Worm (Caenorhabditis elegans) whole organism, young adult: ENCODE data around the gene wht-3.

Experiments used
- C17E4.6 ChIP-seq: fragments of 200-800 bp; sonication (Bioruptor generic); IDR thresholded peaks from 2 replicates; pipeline ENCODE4 v1.3.6; 2022; ENCODE audit warnings: missing genetic modification reagents, missing genetic modification characterization, missing compliant biosample characterization
- F33H1.4 ChIP-seq: fragments of 200-800 bp; sonication (Bioruptor generic); IDR thresholded peaks from 2 replicates; pipeline ENCODE4 v1.3.6; 2022; ENCODE audit warnings: missing genetic modification reagents, missing genetic modification characterization, missing compliant biosample characterization
- F37B4.10 ChIP-seq: fragments of 200-800 bp; sonication (Bioruptor generic); IDR thresholded peaks from 2 replicates; pipeline ENCODE4 v1.3.6; 2022; ENCODE audit warnings: missing genetic modification characterization, missing compliant biosample characterization
- F52B5.7 ChIP-seq: sonication (generic microtip); optimal IDR thresholded peaks from 2 replicates; lab custom pipeline; 2016; ENCODE audit warnings: mild to moderate bottlenecking, missing genetic modification characterization, missing compliant biosample characterization
- K12H6.12 ChIP-seq: fragments of 200-800 bp; sonication (Bioruptor generic); optimal IDR thresholded peaks from 2 replicates; lab custom pipeline; 2018; ENCODE audit warnings: mild to moderate bottlenecking, missing genetic modification characterization, missing compliant biosample characterization
- Y79H2A.3 ChIP-seq: fragments of 200-800 bp; sonication (Bioruptor generic); conservative IDR thresholded peaks from 2 replicates; pipeline ENCODE4 v1.3.6; 2022; ENCODE audit warnings: missing genetic modification reagents, missing genetic modification characterization, missing compliant biosample characterization
- ZK185.1 ChIP-seq: sonication (generic microtip); optimal IDR thresholded peaks from 2 replicates; lab custom pipeline; 2016; ENCODE audit warnings: mild to moderate bottlenecking, missing genetic modification characterization, missing compliant biosample characterization; ENCODE audit not compliant: poor library complexity, severe bottlenecking
- ama-1 ChIP-seq, 3 experiments: fragments of 150-350 bp in 1 of 3; sonication (generic microtip) in 2 of 3; optimal IDR thresholded peaks; 2 replicates each; lab custom pipeline; 2014 to 2018; ENCODE audit warnings: missing biosample characterization in 2 of 3, missing genetic modification characterization in 2 of 3, missing genetic modification reagents in 2 of 3
- aptf-3 ChIP-seq: fragments of 200-800 bp; sonication (Bioruptor generic); IDR thresholded peaks from 2 replicates; pipeline ENCODE4 v1.3.6; 2022; ENCODE audit warnings: missing genetic modification characterization, missing compliant biosample characterization
- bed-2 ChIP-seq: fragments of 200-800 bp; sonication (Bioruptor generic); IDR thresholded peaks from 2 replicates; pipeline ENCODE4 v1.3.6; 2022; ENCODE audit warnings: missing genetic modification reagents, missing genetic modification characterization, missing compliant biosample characterization
- cebp-1 ChIP-seq, 2 experiments: fragments of 200-800 bp in 1 of 2; sonication (Bioruptor generic) in 1 of 2; sonication (generic microtip) in 1 of 2; IDR thresholded peaks in 1 of 2; optimal IDR thresholded peaks in 1 of 2; 2 replicates each; pipeline versions ENCODE4 v1.3.6 to Lab custom; 2017 to 2022; ENCODE audit warnings: missing compliant biosample characterization in 2 of 2, missing genetic modification characterization in 2 of 2, mild to moderate bottlenecking in 1 of 2, missing genetic modification reagents in 1 of 2, moderate library complexity in 1 of 2
- egrh-3 ChIP-seq: fragments of 200-800 bp; sonication (Bioruptor generic); IDR thresholded peaks from 2 replicates; pipeline ENCODE4 v1.3.6; 2022; ENCODE audit warnings: missing genetic modification reagents, missing genetic modification characterization, missing compliant biosample characterization
- hsf-1 ChIP-seq: fragments of 200-800 bp; sonication (Bioruptor generic); IDR thresholded peaks from 2 replicates; pipeline ENCODE4 v1.3.6; 2022; ENCODE audit warnings: missing genetic modification reagents, missing genetic modification characterization, missing compliant biosample characterization
- lin-54 ChIP-seq: fragments of 200-800 bp; sonication (Bioruptor generic); optimal IDR thresholded peaks from 2 replicates; lab custom pipeline; 2018; ENCODE audit warnings: mild to moderate bottlenecking, missing genetic modification characterization, missing compliant biosample characterization
- lsl-1 ChIP-seq: fragments of 200-800 bp; sonication (Bioruptor generic); optimal IDR thresholded peaks from 2 replicates; lab custom pipeline; 2018; ENCODE audit warnings: mild to moderate bottlenecking, missing genetic modification characterization, moderate library complexity, missing compliant biosample characterization
- lsy-27 ChIP-seq: sonication (generic microtip); optimal IDR thresholded peaks from 2 replicates; lab custom pipeline; 2017; ENCODE audit warnings: missing genetic modification characterization, mild to moderate bottlenecking, missing compliant biosample characterization, antibody characterized with exemption, missing genotype, borderline replicate concordance; ENCODE audit not compliant: insufficient read depth
- madf-6 ChIP-seq: fragments of 200-800 bp; sonication (Bioruptor generic); IDR thresholded peaks from 2 replicates; pipeline ENCODE4 v1.3.6; 2022; ENCODE audit warnings: missing genetic modification reagents, missing genetic modification characterization, missing compliant biosample characterization
- nfyb-1 ChIP-seq: fragments of 200-800 bp; sonication (Bioruptor generic); IDR thresholded peaks from 2 replicates; pipeline ENCODE4 v1.3.6; 2022; ENCODE audit warnings: missing genetic modification reagents, missing genetic modification characterization, missing compliant biosample characterization
- nhr-120 ChIP-seq: fragments of 200-800 bp; sonication (Bioruptor generic); IDR thresholded peaks from 2 replicates; pipeline ENCODE4 v1.3.6; 2022; ENCODE audit warnings: missing genetic modification characterization, missing compliant biosample characterization
- rec-8 ChIP-seq, 2 experiments: sonication (generic microtip); optimal IDR thresholded peaks; 2 replicates each; lab custom pipeline; 2016; ENCODE audit warnings: mild to moderate bottlenecking in 2 of 2, missing genetic modification characterization in 2 of 2, missing genetic modification reagents in 2 of 2, missing genotype in 2 of 2, missing biosample characterization in 1 of 2, missing compliant biosample characterization in 1 of 2, moderate library complexity in 1 of 2
- repo-1 ChIP-seq: sonication (generic microtip); optimal IDR thresholded peaks from 2 replicates; lab custom pipeline; 2017; ENCODE audit warnings: mild to moderate bottlenecking, missing genetic modification characterization, missing compliant biosample characterization
- rpc-1 ChIP-seq, 2 experiments: fragments of 150-350 bp in 1 of 2; sonication (generic microtip) in 1 of 2; optimal IDR thresholded peaks; 2 replicates each; lab custom pipeline; 2014 to 2018; ENCODE audit warnings: missing biosample characterization in 1 of 2, missing genetic modification characterization in 1 of 2, missing genetic modification reagents in 1 of 2, missing genotype in 1 of 2
- snpc-1.3 ChIP-seq: sonication (generic microtip); optimal IDR thresholded peaks from 2 replicates; lab custom pipeline; 2017; ENCODE audit warnings: missing genetic modification characterization, mild to moderate bottlenecking, missing compliant biosample characterization, antibody characterized with exemption, moderate library complexity, missing genotype, missing genetic modification reagents; ENCODE audit not compliant: insufficient read depth
- snpc-4 ChIP-seq, 5 experiments: fragments of 150-350 bp in 1 of 5; sonication (generic microtip) in 4 of 5; optimal IDR thresholded peaks; 2 replicates each; lab custom pipeline; 2014 to 2018; ENCODE audit warnings: missing genetic modification characterization in 5 of 5, missing biosample characterization in 3 of 5, antibody characterized with exemption in 2 of 5, mild to moderate bottlenecking in 2 of 5, missing compliant biosample characterization in 2 of 5, missing genotype in 2 of 5, moderate library complexity in 2 of 5, missing genetic modification reagents in 1 of 5
- somi-1 ChIP-seq: fragments of 200-800 bp; sonication (Bioruptor generic); optimal IDR thresholded peaks from 2 replicates; lab custom pipeline; 2018; ENCODE audit warnings: mild to moderate bottlenecking, missing genetic modification characterization, missing compliant biosample characterization
- sptf-2 ChIP-seq: fragments of 200-800 bp; sonication (Bioruptor generic); optimal IDR thresholded peaks from 2 replicates; lab custom pipeline; 2018; ENCODE audit warnings: mild to moderate bottlenecking, missing genetic modification characterization, missing compliant biosample characterization
- tbp1 ChIP-seq: fragments of 200-800 bp; sonication (Bioruptor generic); optimal IDR thresholded peaks from 2 replicates; lab custom pipeline; 2018; ENCODE audit warnings: mild to moderate bottlenecking, missing genetic modification characterization, missing compliant biosample characterization
- tbx-9 ChIP-seq: sonication (generic microtip); optimal IDR thresholded peaks from 2 replicates; lab custom pipeline; 2016; ENCODE audit warnings: borderline replicate concordance, missing genetic modification characterization, inconsistent platforms, missing compliant biosample characterization
- unc-130 ChIP-seq: sonication (generic microtip); optimal IDR thresholded peaks from 2 replicates; lab custom pipeline; 2016; ENCODE audit warnings: missing genetic modification reagents, missing genetic modification characterization, missing compliant biosample characterization
- zfh-2 ChIP-seq: fragments of 200-800 bp; sonication (Bioruptor generic); conservative IDR thresholded peaks from 2 replicates; pipeline ENCODE4 v1.3.6; 2022; ENCODE audit warnings: missing genetic modification reagents, missing genetic modification characterization, missing compliant biosample characterization
- zim-3 ChIP-seq: sonication (generic microtip); optimal IDR thresholded peaks from 2 replicates; lab custom pipeline; 2017; ENCODE audit warnings: mild to moderate bottlenecking, missing genetic modification characterization, moderate library complexity, missing compliant biosample characterization
- ztf-3 ChIP-seq: fragments of 200-800 bp; sonication (Bioruptor generic); optimal IDR thresholded peaks from 2 replicates; lab custom pipeline; 2018; ENCODE audit warnings: mild to moderate bottlenecking, missing genetic modification characterization, missing compliant biosample characterization

wht-3 gene

ce11 chrIII:4150919-4151318 is 479 bp downstream of the wht-3 start (continued):
- TF ChIP-seq aptf-3: no peak
- TF ChIP-seq ZK185.1: peak; percentile 33
- TF ChIP-seq cebp-1 (GFP tag; IDR thresholded peaks at IDR 0.05; lab: Robert Waterston, UW): peak; percentile 9; the same call in 1 of the 2 replicates
- peak; percentile 64 for TF ChIP-seq cebp-1 (tag; optimal IDR thresholded peaks at IDR 0.05; lab: Kevin White, UChicago)
- peak; percentile 96 for TF ChIP-seq lin-54
- peak; percentile 4 for TF ChIP-seq rpc-1 (optimal IDR thresholded peaks at IDR 0.05; lab: Kevin White, UChicago)
- no peak for TF ChIP-seq rpc-1 (tag; optimal IDR thresholded peaks at IDR 0.05; lab: Kevin White, UChicago)
- peak; percentile 67 for TF ChIP-seq ama-1 (optimal IDR thresholded peaks at IDR 0.05; lab: Kevin White, UChicago)
- no peak for TF ChIP-seq ama-1 (GFP tag; optimal IDR thresholded peaks at IDR 0.05; lab: Kevin White, UChicago)
- TF ChIP-seq lsy-27 (tag; lab: Kevin White, UChicago): no peak
- TF ChIP-seq tbp1 (GFP tag; lab: Kevin White, UChicago): peak; percentile 38
- peak; percentile 6 for TF ChIP-seq snpc-1.3 (tag; lab: Kevin White, UChicago)
- no peak for TF ChIP-seq somi-1 (GFP tag; lab: Kevin White, UChicago)
- TF ChIP-seq unc-130 (GFP tag; lab: Kevin White, UChicago): no peak
- no peak for TF ChIP-seq snpc-4 (GFP tag; optimal IDR thresholded peaks at IDR 0.05; lab: Kevin White, UChicago)
- TF ChIP-seq snpc-4 (tag; optimal IDR thresholded peaks at IDR 0.05; lab: Kevin White, UChicago): peak in 3 of 4 experiments; percentile 7 to 39 (median 12)
- TF ChIP-seq hsf-1: peak; percentile 85
- TF ChIP-seq C17E4.6 (GFP tag; lab: Robert Waterston, UW): no peak
- peak; percentile 32; the same call in 1 of the 2 replicates for TF ChIP-seq F33H1.4 (GFP tag; lab: Robert Waterston, UW)
- no peak for TF ChIP-seq ztf-3 (GFP tag; lab: Kevin White, UChicago)
- TF ChIP-seq, all 124 proteins: peak for 26

DNA sequence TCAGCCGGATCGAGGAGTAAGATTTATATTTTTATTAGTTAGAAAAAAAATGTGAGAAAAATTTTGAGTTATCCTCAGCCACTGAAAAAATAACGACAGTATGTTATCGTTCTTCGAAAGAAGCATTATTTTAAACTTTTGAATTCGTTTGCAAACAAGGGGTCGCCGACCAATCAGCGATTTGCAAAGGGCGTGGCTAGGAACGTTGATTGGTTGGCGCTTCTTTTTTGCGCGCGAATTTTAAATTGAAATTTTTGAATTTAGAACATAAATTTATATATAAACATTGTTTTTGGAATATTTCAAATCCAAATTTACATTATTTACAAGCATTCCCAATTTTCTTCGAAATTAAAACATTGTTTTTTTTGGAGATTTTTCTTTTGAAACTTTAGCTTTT is 8.2 kb downstream of the wht-3 start:
- TF ChIP-seq madf-6 (GFP tag; lab: Robert Waterston, UW) (no peak), rec-8 (tag; optimal IDR thresholded peaks at IDR 0.05; lab: Kevin White, UChicago) (no peak), nfyb-1 (GFP tag; lab: Robert Waterston, UW) (0 out of 2 replicates have a peak, but pooled peaks have one; percentile 40), lsl-1 (GFP tag; lab: Kevin White, UChicago) (no peak)
- TF ChIP-seq, all 124 proteins: peak for 1

DNA sequence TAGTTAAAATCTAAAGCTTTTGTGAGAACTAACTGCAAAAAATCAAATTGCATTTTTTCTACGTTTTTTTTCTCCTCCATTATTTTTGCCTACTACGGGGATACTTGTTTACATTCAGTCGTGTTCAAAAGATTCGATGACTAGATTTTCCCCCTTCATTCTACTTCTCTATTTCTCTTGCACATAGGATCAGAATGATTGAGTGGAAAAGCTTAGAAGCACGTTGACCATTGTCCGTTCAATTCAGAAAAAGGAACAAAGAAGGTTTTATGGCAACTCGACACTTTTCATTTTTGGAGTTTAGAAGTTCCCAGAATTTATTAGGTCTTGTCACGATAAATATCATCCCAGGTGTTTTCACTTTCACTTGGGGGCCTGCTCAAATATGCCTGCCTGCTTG is 14.2 kb downstream of the wht-3 start:
- TF ChIP-seq repo-1 (tag; lab: Kevin White, UChicago) (no peak), zim-3 (tag; lab: Kevin White, UChicago) (no peak), sptf-2 (GFP tag; lab: Kevin White, UChicago) (no peak), F37B4.10 (no peak)

DNA sequence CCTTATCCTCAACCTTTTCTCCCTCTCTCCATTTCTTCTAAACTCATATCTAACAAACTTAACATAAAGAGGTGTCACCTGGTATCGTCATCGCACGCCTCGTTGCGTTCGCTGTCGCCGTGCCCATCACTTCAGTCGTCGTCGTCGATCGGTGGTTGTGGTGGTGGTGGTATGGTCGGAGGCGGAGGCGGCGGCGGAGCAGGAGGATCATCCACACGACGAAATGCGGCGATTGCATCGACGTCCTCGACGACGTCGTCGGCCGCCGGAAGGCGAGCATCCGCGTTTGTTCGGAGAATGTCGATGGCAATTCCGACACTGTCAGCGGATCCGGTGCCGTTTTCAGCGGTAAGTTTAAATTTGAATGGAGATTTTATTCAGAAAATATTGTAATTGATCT is 17.3 kb downstream of the wht-3 start:
- TF ChIP-seq nhr-120 (no peak), egrh-3 (peak; percentile 58; the same call in 1 of the 2 replicates), K12H6.12 (tag; lab: Kevin White, UChicago) (no peak), zfh-2 (GFP tag; lab: Robert Waterston, UW) (peak; percentile 88), bed-2 (GFP tag; lab: Robert Waterston, UW) (0 out of 2 replicates have a peak, but pooled peaks have one; percentile 58), F52B5.7 (no peak), tbx-9 (tag; lab: Kevin White, UChicago) (no peak), Y79H2A.3 (GFP tag; lab: Robert Waterston, UW) (no peak), hsf-1 (no peak)
